Fruit fly (Drosophila melanogaster) whole organism, embryonic: Measurements from ENCODE around the gene CG34008.

ENCODE experiments used
- Aef1 ChIP-seq: fragments of 200-800 bp; sonication (Bioruptor generic); IDR thresholded peaks from 3 replicates; pipeline ENCODE4 v1.3.6; 2022; ENCODE audit warnings: missing biosample characterization, missing genetic modification characterization
- Atf3 ChIP-seq: fragments of 200-800 bp; sonication (Bioruptor generic); optimal IDR thresholded peaks from 3 replicates; lab custom pipeline; 2016; ENCODE audit warnings: missing biosample characterization, missing genetic modification characterization
- CG10274 ChIP-seq: fragments of 200-800 bp; sonication (Bioruptor generic); optimal IDR thresholded peaks from 3 replicates; lab custom pipeline; 2017; ENCODE audit warnings: missing biosample characterization, mild to moderate bottlenecking, missing genetic modification characterization
- CG10431 ChIP-seq: fragments of 200-800 bp; sonication (Bioruptor generic); optimal IDR thresholded peaks from 3 replicates; lab custom pipeline; 2018; ENCODE audit warnings: missing biosample characterization, mild to moderate bottlenecking, missing genetic modification characterization
- CG10565 ChIP-seq: fragments of 200-800 bp; sonication (Bioruptor generic); optimal IDR thresholded peaks from 3 replicates; lab custom pipeline; 2016; ENCODE audit warnings: missing biosample characterization, mild to moderate bottlenecking, missing genetic modification characterization
- CG11456 ChIP-seq: fragments of 200-800 bp; sonication (Bioruptor generic); IDR thresholded peaks from 3 replicates; pipeline ENCODE4 v1.3.6; 2022; ENCODE audit warnings: missing biosample characterization, missing genetic modification characterization
- CG11560 ChIP-seq: fragments of 200-800 bp; sonication (Bioruptor generic); IDR thresholded peaks from 3 replicates; pipeline ENCODE4 v1.3.6; 2022; ENCODE audit warnings: missing biosample characterization, missing genetic modification characterization
- CG12299 ChIP-seq: fragments of 200-800 bp; sonication (Bioruptor generic); optimal IDR thresholded peaks from 2 replicates; lab custom pipeline; 2018; ENCODE audit warnings: missing biosample characterization, mild to moderate bottlenecking, missing genetic modification characterization
- CG13296 ChIP-seq: fragments of 200-800 bp; sonication (Bioruptor generic); optimal IDR thresholded peaks from 3 replicates; lab custom pipeline; 2018; ENCODE audit warnings: missing biosample characterization, mild to moderate bottlenecking, missing genetic modification characterization
- CG13894 ChIP-seq: fragments of 200-800 bp; sonication (Bioruptor generic); optimal IDR thresholded peaks from 3 replicates; lab custom pipeline; 2018; ENCODE audit warnings: missing biosample characterization, mild to moderate bottlenecking, missing genetic modification characterization, moderate library complexity
- CG15696 ChIP-seq: fragments of 200-800 bp; sonication (Bioruptor generic); optimal IDR thresholded peaks from 2 replicates; lab custom pipeline; 2019; ENCODE audit warnings: missing biosample characterization, mild to moderate bottlenecking, missing genetic modification characterization, moderate library complexity
- CG1792 ChIP-seq: fragments of 200-800 bp; sonication (Bioruptor generic); optimal IDR thresholded peaks from 2 replicates; lab custom pipeline; 2016; ENCODE audit warnings: missing biosample characterization, missing genetic modification characterization
- CG18011 ChIP-seq: fragments of 200-800 bp; sonication (Bioruptor generic); optimal IDR thresholded peaks from 2 replicates; lab custom pipeline; 2017; ENCODE audit warnings: missing biosample characterization, missing genetic modification characterization, mild to moderate bottlenecking, moderate library complexity, missing genotype
- CG31365 ChIP-seq: fragments of 200-800 bp; sonication (Bioruptor generic); optimal IDR thresholded peaks from 2 replicates; lab custom pipeline; 2018; ENCODE audit warnings: missing biosample characterization, mild to moderate bottlenecking, missing genetic modification characterization
- CG32532 ChIP-seq: fragments of 200-800 bp; sonication (Bioruptor generic); IDR thresholded peaks from 2 replicates; pipeline ENCODE4 v1.3.6; 2022; ENCODE audit warnings: missing biosample characterization, missing genetic modification characterization
- CG6654 ChIP-seq: fragments of 200-800 bp; sonication (Bioruptor generic); optimal IDR thresholded peaks from 2 replicates; lab custom pipeline; 2017; ENCODE audit warnings: missing biosample characterization, mild to moderate bottlenecking, missing genetic modification characterization
- CG7987 ChIP-seq: fragments of 200-800 bp; sonication (Bioruptor generic); optimal IDR thresholded peaks from 2 replicates; lab custom pipeline; 2018; ENCODE audit warnings: missing biosample characterization, mild to moderate bottlenecking, missing genetic modification characterization, moderate library complexity
- Eip74EF ChIP-seq, 2 experiments: fragments of 200-800 bp in 1 of 2; fragments of >200 bp in 1 of 2; sonication (Bioruptor generic) in 1 of 2; optimal IDR thresholded peaks; 2 replicates each; lab custom pipeline; 2017 to 2019; ENCODE audit warnings: missing biosample characterization in 2 of 2, missing genetic modification characterization in 2 of 2, mild to moderate bottlenecking in 1 of 2, moderate library complexity in 1 of 2
- HLH3B ChIP-seq: fragments of 200-800 bp; sonication (Bioruptor generic); IDR thresholded peaks from 2 replicates; pipeline ENCODE4 v1.3.6; 2022; ENCODE audit warnings: missing biosample characterization, missing genetic modification characterization
- MBD-R2 ChIP-seq: fragments of 200-800 bp; sonication (Bioruptor generic); IDR thresholded peaks from 2 replicates; pipeline ENCODE4 v1.3.6; 2022; ENCODE audit warnings: missing biosample characterization, missing genetic modification characterization
- NK7.1 ChIP-seq: fragments of 200-800 bp; sonication (Bioruptor generic); optimal IDR thresholded peaks from 3 replicates; lab custom pipeline; 2016; ENCODE audit warnings: missing biosample characterization, missing genetic modification characterization
- Nf-YB ChIP-seq: fragments of 200-800 bp; sonication (Bioruptor generic); optimal IDR thresholded peaks from 3 replicates; lab custom pipeline; 2019; ENCODE audit warnings: missing biosample characterization, mild to moderate bottlenecking, missing genetic modification characterization, moderate library complexity
- Oaz ChIP-seq: fragments of 200-800 bp; sonication (Bioruptor generic); IDR thresholded peaks from 2 replicates; pipeline ENCODE4 v1.3.6; 2022; ENCODE audit warnings: missing biosample characterization, missing genetic modification characterization
- Stat92E ChIP-seq, 3 experiments: fragments of >200 bp in 2 of 3; fragments of 200-800 bp in 1 of 3; sonication (Bioruptor generic) in 1 of 3; optimal IDR thresholded peaks; 2 replicates each; lab custom pipeline; 2017 to 2019; ENCODE audit warnings: missing biosample characterization in 3 of 3, missing genetic modification characterization in 3 of 3, mild to moderate bottlenecking in 1 of 3, moderate library complexity in 1 of 3
- amos ChIP-seq: fragments of 200-800 bp; sonication (Bioruptor generic); IDR thresholded peaks from 2 replicates; pipeline ENCODE4 v1.3.6; 2022; ENCODE audit warnings: missing biosample characterization, missing genetic modification characterization; ENCODE audit not compliant: partially characterized antibody
- ap ChIP-seq: fragments of 200-800 bp; sonication (Bioruptor generic); IDR thresholded peaks from 2 replicates; pipeline ENCODE4 v1.3.6; 2022; ENCODE audit warnings: missing biosample characterization, missing genetic modification characterization
- ase ChIP-seq: fragments of 200-800 bp; sonication (Bioruptor generic); IDR thresholded peaks from 3 replicates; pipeline ENCODE4 v1.3.6; 2022; ENCODE audit warnings: missing biosample characterization, missing genetic modification characterization
- cad ChIP-seq: fragments of >200 bp; optimal IDR thresholded peaks from 2 replicates; lab custom pipeline; 2017; ENCODE audit warnings: missing biosample characterization, missing genetic modification characterization
- cg ChIP-seq: fragments of 200-800 bp; sonication (Bioruptor generic); optimal IDR thresholded peaks from 3 replicates; lab custom pipeline; 2019; ENCODE audit warnings: missing biosample characterization, mild to moderate bottlenecking, missing genetic modification characterization, moderate library complexity
- dan ChIP-seq: fragments of 200-800 bp; sonication (Bioruptor generic); IDR thresholded peaks from 2 replicates; pipeline ENCODE4 v1.3.6; 2022; ENCODE audit warnings: missing biosample characterization, missing genetic modification characterization
- emc ChIP-seq: fragments of 200-800 bp; sonication (Bioruptor generic); optimal IDR thresholded peaks from 2 replicates; lab custom pipeline; 2016; ENCODE audit warnings: missing biosample characterization, missing genetic modification characterization
- gcm2 ChIP-seq: fragments of 200-800 bp; sonication (Bioruptor generic); optimal IDR thresholded peaks from 2 replicates; lab custom pipeline; 2016; ENCODE audit warnings: missing biosample characterization, missing genetic modification characterization
- mam ChIP-seq: fragments of 200-800 bp; sonication (Bioruptor generic); optimal IDR thresholded peaks from 3 replicates; lab custom pipeline; 2016; ENCODE audit warnings: missing biosample characterization, missing genetic modification characterization
- peb ChIP-seq: fragments of 200-800 bp; sonication (Bioruptor generic); IDR thresholded peaks from 2 replicates; pipeline ENCODE4 v1.3.6; 2022; ENCODE audit warnings: missing biosample characterization, missing genetic modification characterization
- phol ChIP-seq: fragments of 200-800 bp; sonication (Bioruptor generic); optimal IDR thresholded peaks from 3 replicates; lab custom pipeline; 2018; ENCODE audit warnings: missing biosample characterization, mild to moderate bottlenecking, missing genetic modification characterization, moderate library complexity
- pros ChIP-seq: fragments of 200-800 bp; sonication (Bioruptor generic); optimal IDR thresholded peaks from 3 replicates; lab custom pipeline; 2019; ENCODE audit warnings: missing biosample characterization, mild to moderate bottlenecking, missing genetic modification characterization, moderate library complexity
- sens ChIP-seq: fragments of 200-800 bp; sonication (Bioruptor generic); peaks from one replicate; lab custom pipeline; 2016; ENCODE audit warnings: missing biosample characterization, missing genetic modification characterization
- sens-2 ChIP-seq: fragments of 200-800 bp; sonication (Bioruptor generic); IDR thresholded peaks from 2 replicates; pipeline ENCODE4 v1.3.6; 2022; ENCODE audit warnings: missing biosample characterization, missing genetic modification characterization
- slbo ChIP-seq: fragments of 200-800 bp; sonication (Bioruptor generic); IDR thresholded peaks from 2 replicates; pipeline ENCODE4 v1.3.6; 2022; ENCODE audit warnings: missing biosample characterization, missing genetic modification characterization
- sna ChIP-seq: fragments of 200-800 bp; sonication (Bioruptor generic); IDR thresholded peaks from 2 replicates; pipeline ENCODE4 v1.3.6; 2022; ENCODE audit warnings: missing biosample characterization, missing genetic modification characterization; ENCODE audit not compliant: partially characterized antibody
- sob ChIP-seq: fragments of 200-800 bp; sonication (Bioruptor generic); IDR thresholded peaks from 2 replicates; pipeline ENCODE4 v1.3.6; 2022; ENCODE audit warnings: missing biosample characterization, missing genetic modification characterization
- trh ChIP-seq: fragments of 200-800 bp; sonication (Bioruptor generic); optimal IDR thresholded peaks from 2 replicates; lab custom pipeline; 2016; ENCODE audit warnings: missing biosample characterization, missing genetic modification characterization
- tup ChIP-seq: fragments of 200-800 bp; sonication (Bioruptor generic); optimal IDR thresholded peaks from 2 replicates; lab custom pipeline; 2016; ENCODE audit warnings: missing biosample characterization, mild to moderate bottlenecking, missing genetic modification characterization, moderate library complexity
- twi ChIP-seq: fragments of 200-800 bp; optimal IDR thresholded peaks from 2 replicates; lab custom pipeline; 2019; ENCODE audit warnings: missing biosample characterization, mild to moderate bottlenecking, missing genetic modification characterization, moderate library complexity
- vvl ChIP-seq: fragments of 200-800 bp; sonication (Bioruptor generic); IDR thresholded peaks from 2 replicates; pipeline ENCODE4 v1.3.6; 2022; ENCODE audit warnings: missing biosample characterization, missing genetic modification characterization
- z ChIP-seq: fragments of 200-800 bp; sonication (Bioruptor generic); IDR thresholded peaks from 3 replicates; pipeline ENCODE4 v1.3.6; 2022; ENCODE audit warnings: missing biosample characterization, missing genetic modification characterization

Gene CG34008

dm6 chr3R:20596337-20596962 lies 15.1 kb upstream of the CG34008 start:
- TF ChIP-seq CG10565 (no peak), Stat92E (GFP tag; optimal IDR thresholded peaks at IDR 0.05; lab: Kevin White, UChicago) (peak in 1 of 3 experiments; percentile 61), vvl (GFP tag; lab: Robert Waterston, UW) (peak; percentile 61; the same call in 1 of the 2 replicates), phol (tag; lab: Kevin White, UChicago) (peak; percentile 6), CG13894 (tag; lab: Kevin White, UChicago) (peak; percentile 17), twi (peak; percentile 54), CG11560 (tag; lab: Robert Waterston, UW) (no peak), cg (GFP tag; lab: Kevin White, UChicago) (peak; percentile 10), pros (GFP tag; lab: Kevin White, UChicago) (peak; percentile 48), sens (GFP tag; lab: Kevin White, UChicago) (peak; percentile 64), cad (GFP tag; lab: Kevin White, UChicago) (peak; percentile 24)

dm6 chr3R:20595901-20596300 lies 14.6 kb upstream of the CG34008 start:
- peak; percentile 95 for TF ChIP-seq CG10431
- no peak for TF ChIP-seq Aef1 (GFP tag; lab: Robert Waterston, UW)

dm6 chr3R:20595145-20595812 lies 14.0 kb upstream of the CG34008 start:
- TF ChIP-seq sna (GFP tag; lab: Robert Waterston, UW) = no peak
- no peak for TF ChIP-seq CG1792
- no peak for TF ChIP-seq peb (GFP tag; lab: Robert Waterston, UW)
- no peak for TF ChIP-seq z (GFP tag; lab: Robert Waterston, UW)
- TF ChIP-seq CG18011 (GFP tag; lab: Kevin White, UChicago) = no peak
- TF ChIP-seq gcm2 = no peak
- peak; percentile 20; the same call in 1 of the 2 replicates for TF ChIP-seq amos (GFP tag; lab: Robert Waterston, UW)
- no peak for TF ChIP-seq trh (GFP tag; lab: Kevin White, UChicago)
- TF ChIP-seq HLH3B (GFP tag; lab: Robert Waterston, UW) = no peak
- TF ChIP-seq MBD-R2 (GFP tag; lab: Robert Waterston, UW) = no peak
- TF ChIP-seq CG32532 (GFP tag; lab: Robert Waterston, UW) = peak; percentile 18; the same call in 1 of the 2 replicates
- no peak for TF ChIP-seq Nf-YB (GFP tag; lab: Kevin White, UChicago)
- no peak for TF ChIP-seq NK7.1 (GFP tag; lab: Kevin White, UChicago)
- TF ChIP-seq CG15696 (tag; lab: Kevin White, UChicago) = no peak
- no peak for TF ChIP-seq Eip74EF (GFP tag; optimal IDR thresholded peaks at IDR 0.05; lab: Kevin White, UChicago)
- no peak for TF ChIP-seq Atf3 (GFP tag; lab: Kevin White, UChicago)
- TF ChIP-seq CG6654 (GFP tag; lab: Kevin White, UChicago) = no peak
- no peak for TF ChIP-seq emc (GFP tag; lab: Kevin White, UChicago)
- TF ChIP-seq CG11560 (tag; lab: Robert Waterston, UW) = no peak
- no peak for TF ChIP-seq CG13296
- TF ChIP-seq dan = no peak
- TF ChIP-seq tup (GFP tag; lab: Kevin White, UChicago) = no peak
- no peak for TF ChIP-seq Oaz (GFP tag; lab: Robert Waterston, UW)
- TF ChIP-seq mam (GFP tag; lab: Kevin White, UChicago) = no peak
- TF ChIP-seq CG11456 (GFP tag; lab: Robert Waterston, UW) = 0 out of 3 replicates have a peak, but pooled peaks have one; percentile 21
- TF ChIP-seq slbo (GFP tag; lab: Robert Waterston, UW) = no peak
- TF ChIP-seq ap (GFP tag; lab: Robert Waterston, UW) = no peak
- TF ChIP-seq CG10274 (GFP tag; lab: Kevin White, UChicago) = no peak
- no peak for TF ChIP-seq ase (GFP tag; lab: Robert Waterston, UW)
- no peak for TF ChIP-seq CG12299 (tag; lab: Kevin White, UChicago)
- no peak for TF ChIP-seq sob (GFP tag; lab: Robert Waterston, UW)
- TF ChIP-seq sens-2 (GFP tag; lab: Robert Waterston, UW) = no peak
- TF ChIP-seq CG31365 (tag; lab: Kevin White, UChicago) = no peak
- no peak for TF ChIP-seq CG7987 (GFP tag; lab: Kevin White, UChicago)
